Fruit fly (Drosophila melanogaster): Measurements from ENCODE around the gene Pfdn1.

The Pfdn1 gene

dm6 chr2L:6024345-6024907, 44.5 kb upstream of the Pfdn1 start, which contains the start of gene CG9107 (continued):
- TF ChIP-seq CG14710 (tag; optimal IDR thresholded peaks at IDR 0.05), result peak; percentile 64
- no peak for TF ChIP-seq salm (tag; optimal IDR thresholded peaks at IDR 0.05)
- no peak for TF ChIP-seq emc (GFP tag; optimal IDR thresholded peaks at IDR 0.05)
- no peak for TF ChIP-seq CG13775 (GFP tag; optimal IDR thresholded peaks at IDR 0.05)
- no peak for TF ChIP-seq CG6175 (GFP tag; IDR thresholded peaks at IDR 0.05)
- TF ChIP-seq CG2199 (GFP tag; IDR thresholded peaks at IDR 0.05), result no peak
- TF ChIP-seq MBD-R2 (GFP tag; IDR thresholded peaks at IDR 0.05), result peak; percentile 68; the same call in 1 of the 2 replicates
- TF ChIP-seq CG34224 (GFP tag; IDR thresholded peaks at IDR 0.05; ENCODE audit: partially characterized antibody), result 0 out of 3 replicates have a peak, but pooled peaks have one; percentile 16
- TF ChIP-seq mirr (GFP tag; optimal IDR thresholded peaks at IDR 0.05), result no peak
- TF ChIP-seq CG17328 (GFP tag; IDR thresholded peaks at IDR 0.05), result no peak
- no peak for TF ChIP-seq B-H2 (GFP tag; optimal IDR thresholded peaks at IDR 0.05)
- TF ChIP-seq zfh2 (GFP tag; optimal IDR thresholded peaks at IDR 0.05), result no peak
- no peak for TF ChIP-seq CG10209 (GFP tag; optimal IDR thresholded peaks at IDR 0.05)
- TF ChIP-seq CG30020 (tag; optimal IDR thresholded peaks at IDR 0.05), result no peak
- no peak for TF ChIP-seq Hey (tag; optimal IDR thresholded peaks at IDR 0.05)
- no peak for TF ChIP-seq CG1792 (GFP tag; optimal IDR thresholded peaks at IDR 0.05)
- no peak for TF ChIP-seq pum (GFP tag; optimal IDR thresholded peaks at IDR 0.05)
- TF ChIP-seq CG8290 (GFP tag; optimal IDR thresholded peaks at IDR 0.05), result no peak
- no peak for TF ChIP-seq CG8290 (tag; optimal IDR thresholded peaks at IDR 0.05)
- TF ChIP-seq kni (GFP tag; optimal IDR thresholded peaks at IDR 0.05), result no peak
- no peak for TF ChIP-seq CG7963 (GFP tag; IDR thresholded peaks at IDR 0.05; ENCODE audit: partially characterized antibody)
- no peak for TF ChIP-seq z (GFP tag; IDR thresholded peaks at IDR 0.05)
- no peak for TF ChIP-seq CG4854 (GFP tag; optimal IDR thresholded peaks at IDR 0.05)
- TF ChIP-seq Elba2 (GFP tag; optimal IDR thresholded peaks at IDR 0.05), result no peak
- TF ChIP-seq CG30431 (GFP tag; optimal IDR thresholded peaks at IDR 0.05), result no peak
- no peak for TF ChIP-seq Tbp (GFP tag; optimal IDR thresholded peaks at IDR 0.05)
- peak; percentile 98 for TF ChIP-seq E2f2 (GFP tag; IDR thresholded peaks at IDR 0.05)
- TF ChIP-seq scrt (GFP tag; optimal IDR thresholded peaks at IDR 0.05), result no peak
- TF ChIP-seq CG8089 (GFP tag; optimal IDR thresholded peaks at IDR 0.05), result no peak
- no peak for TF ChIP-seq al (GFP tag; IDR thresholded peaks at IDR 0.05)
- TF ChIP-seq gsb-n (tag; optimal IDR thresholded peaks at IDR 0.05), result no peak
- TF ChIP-seq zen (tag; optimal IDR thresholded peaks at IDR 0.05), result peak; percentile 22
- no peak for TF ChIP-seq Taf1 (GFP tag; IDR thresholded peaks at IDR 0.05)
- no peak for TF ChIP-seq ind (GFP tag; optimal IDR thresholded peaks at IDR 0.05)
- TF ChIP-seq slou (GFP tag; optimal IDR thresholded peaks at IDR 0.05), result no peak
- no peak for TF ChIP-seq NC2α (GFP tag; optimal IDR thresholded peaks at IDR 0.05)
- TF ChIP-seq sd (tag; optimal IDR thresholded peaks at IDR 0.05), result no peak
- TF ChIP-seq dan (GFP tag; IDR thresholded peaks at IDR 0.05), result no peak
- TF ChIP-seq CG14860 (GFP tag; IDR thresholded peaks at IDR 0.05; ENCODE audit: partially characterized antibody), result 0 out of 3 replicates have a peak, but pooled peaks have one; percentile 11
- no peak for TF ChIP-seq Hmr (GFP tag; optimal IDR thresholded peaks at IDR 0.05)
- no peak for TF ChIP-seq Poxn (GFP tag; IDR thresholded peaks at IDR 0.05)
- peak; percentile 24; the same call in 1 of the 2 replicates for TF ChIP-seq CG3847 (GFP tag; IDR thresholded peaks at IDR 0.05)
- no peak for TF ChIP-seq CG13296 (GFP tag; optimal IDR thresholded peaks at IDR 0.05)
- TF ChIP-seq esg (GFP tag; conservative IDR thresholded peaks at IDR 0.05), result no peak
- no peak for TF ChIP-seq Neu2 (GFP tag; optimal IDR thresholded peaks at IDR 0.05; ENCODE audit: borderline replicate concordance)
- no peak for TF ChIP-seq CG17361 (GFP tag; IDR thresholded peaks at IDR 0.05)
- no peak for TF ChIP-seq CG11695 (GFP tag; IDR thresholded peaks at IDR 0.05)
- TF ChIP-seq CG4360 (GFP tag; IDR thresholded peaks at IDR 0.05), result no peak
- TF ChIP-seq rib (GFP tag; IDR thresholded peaks at IDR 0.05), result no peak
- peak; percentile 90 for TF ChIP-seq CG9437 (GFP tag; optimal IDR thresholded peaks at IDR 0.05)
- TF ChIP-seq sens-2 (GFP tag; IDR thresholded peaks at IDR 0.05), result no peak
- peak; percentile 32; the same call in 1 of the 2 replicates for TF ChIP-seq CG13287 (GFP tag; IDR thresholded peaks at IDR 0.05; ENCODE audit: partially characterized antibody)

Data from whole organism, embryonic.